Worm (Caenorhabditis elegans) whole organism, L3 larva: Measurements from ENCODE around the gene dpy-8.
A peak's percentile ranks its signal among the peaks of the same experiment; 100 is the strongest.

Source experiments
- R02D3.7 ChIP-seq: fragments of 150-350 bp; optimal IDR thresholded peaks from 2 replicates; lab custom pipeline; 2014; ENCODE audit warnings: missing biosample characterization, missing genetic modification characterization
- ZK546.5 ChIP-seq: sonication (generic microtip); optimal IDR thresholded peaks from 2 replicates; lab custom pipeline; 2017; ENCODE audit warnings: missing biosample characterization, missing genetic modification characterization
- aly-2 ChIP-seq: fragments of 150-350 bp; optimal IDR thresholded peaks from 2 replicates; lab custom pipeline; 2014; ENCODE audit warnings: missing biosample characterization, missing genetic modification characterization
- ceh-16 ChIP-seq: sonication (generic microtip); optimal IDR thresholded peaks from 2 replicates; lab custom pipeline; 2017; ENCODE audit warnings: missing biosample characterization, missing genetic modification characterization
- ceh-28 ChIP-seq: fragments of 150-350 bp; optimal IDR thresholded peaks from 2 replicates; lab custom pipeline; 2014; ENCODE audit warnings: missing biosample characterization, missing genetic modification reagents, missing genetic modification characterization
- ceh-82 ChIP-seq: fragments of 150-350 bp; optimal IDR thresholded peaks from 2 replicates; lab custom pipeline; 2014; ENCODE audit warnings: missing biosample characterization, missing genetic modification characterization
- daf-12 ChIP-seq: fragments of 150-350 bp; optimal IDR thresholded peaks from 2 replicates; lab custom pipeline; 2014; ENCODE audit warnings: missing biosample characterization, missing genetic modification reagents, missing genetic modification characterization
- egl-5 ChIP-seq: fragments of 150-350 bp; optimal IDR thresholded peaks from 2 replicates; lab custom pipeline; 2017; ENCODE audit warnings: missing biosample characterization, missing genetic modification reagents, missing genetic modification characterization, inconsistent platforms
- elt-1 ChIP-seq: fragments of 150-350 bp; optimal IDR thresholded peaks from 2 replicates; lab custom pipeline; 2014; ENCODE audit warnings: missing biosample characterization, missing genetic modification characterization
- elt-2 ChIP-seq: sonication (generic microtip); optimal IDR thresholded peaks from 2 replicates; lab custom pipeline; 2016; ENCODE audit warnings: missing genetic modification reagents, mild to moderate bottlenecking, missing genetic modification characterization, missing compliant biosample characterization
- elt-3 ChIP-seq, 3 experiments: fragments of 150-350 bp in 1 of 3; sonication (generic microtip) in 2 of 3; optimal IDR thresholded peaks; 2 replicates in 2 of 3; 4 replicates in 1 of 3; lab custom pipeline; 2014 to 2017; ENCODE audit warnings: missing biosample characterization in 3 of 3, missing genetic modification characterization in 3 of 3
- eor-1 ChIP-seq, 2 experiments: fragments of 150-350 bp; optimal IDR thresholded peaks; 2 replicates each; lab custom pipeline; 2014 to 2018; ENCODE audit warnings: missing biosample characterization in 2 of 2, missing genetic modification characterization in 2 of 2
- fkh-10 ChIP-seq: sonication (generic microtip); optimal IDR thresholded peaks from 2 replicates; lab custom pipeline; 2017; ENCODE audit warnings: missing biosample characterization, missing genetic modification reagents, missing genetic modification characterization
- lin-15B ChIP-seq: fragments of 150-350 bp; optimal IDR thresholded peaks from 2 replicates; lab custom pipeline; 2014; ENCODE audit warnings: missing biosample characterization, missing genetic modification characterization
- lsy-12 ChIP-seq: sonication (generic microtip); optimal IDR thresholded peaks from 2 replicates; lab custom pipeline; 2016; ENCODE audit warnings: mild to moderate bottlenecking, missing genetic modification characterization, missing compliant biosample characterization
- mml-1 ChIP-seq: fragments of 150-350 bp; sonication (generic microtip); optimal IDR thresholded peaks from 3 replicates; lab custom pipeline; 2014; ENCODE audit warnings: missing biosample characterization, missing genetic modification characterization
- nhr-23 ChIP-seq: fragments of 150-350 bp; optimal IDR thresholded peaks from 2 replicates; lab custom pipeline; 2014; ENCODE audit warnings: missing biosample characterization, missing genetic modification reagents, missing genetic modification characterization
- nhr-237 ChIP-seq: fragments of 150-350 bp; optimal IDR thresholded peaks from 2 replicates; lab custom pipeline; 2014; ENCODE audit warnings: missing biosample characterization, missing genetic modification characterization
- nhr-25 ChIP-seq: sonication (generic microtip); optimal IDR thresholded peaks from 2 replicates; lab custom pipeline; 2017; ENCODE audit warnings: missing biosample characterization, missing genetic modification characterization
- nhr-28 ChIP-seq: fragments of 150-350 bp; optimal IDR thresholded peaks from 2 replicates; lab custom pipeline; 2014; ENCODE audit warnings: missing biosample characterization, missing genetic modification characterization
- nhr-67 ChIP-seq: fragments of 150-350 bp; optimal IDR thresholded peaks from 2 replicates; lab custom pipeline; 2014; ENCODE audit warnings: missing biosample characterization, missing genetic modification characterization
- nhr-76 ChIP-seq: fragments of 150-350 bp; sonication (generic microtip); optimal IDR thresholded peaks from 5 replicates; lab custom pipeline; 2014; ENCODE audit warnings: missing biosample characterization, missing genetic modification characterization
- pha-4 ChIP-seq: fragments of 150-350 bp; optimal IDR thresholded peaks from 2 replicates; lab custom pipeline; 2014; ENCODE audit warnings: missing biosample characterization, missing genetic modification reagents, missing genetic modification characterization
- pqm-1 ChIP-seq: fragments of 150-350 bp; optimal IDR thresholded peaks from 2 replicates; lab custom pipeline; 2017; ENCODE audit warnings: missing biosample characterization, missing genetic modification characterization, inconsistent platforms
- sea-2 ChIP-seq: fragments of 150-350 bp; sonication (generic microtip); optimal IDR thresholded peaks from 4 replicates; lab custom pipeline; 2014; ENCODE audit warnings: missing biosample characterization, missing genetic modification reagents, missing genetic modification characterization
- skn-1 ChIP-seq: fragments of 150-350 bp; optimal IDR thresholded peaks from 2 replicates; lab custom pipeline; 2014; ENCODE audit warnings: missing biosample characterization, missing genetic modification characterization
- tbx-2 ChIP-seq: sonication (generic microtip); optimal IDR thresholded peaks from 2 replicates; lab custom pipeline; 2016; ENCODE audit warnings: mild to moderate bottlenecking, missing genetic modification characterization, missing compliant biosample characterization
- unc-62 ChIP-seq: fragments of 150-350 bp; sonication (generic microtip); optimal IDR thresholded peaks from 4 replicates; lab custom pipeline; 2014; ENCODE audit warnings: missing biosample characterization, missing genetic modification reagents, missing genetic modification characterization
- zag-1 ChIP-seq: fragments of 150-350 bp; optimal IDR thresholded peaks from 2 replicates; lab custom pipeline; 2014; ENCODE audit warnings: missing biosample characterization, missing genetic modification characterization
- ztf-4 ChIP-seq: fragments of 150-350 bp; optimal IDR thresholded peaks from 2 replicates; lab custom pipeline; 2014; ENCODE audit warnings: missing biosample characterization, missing genetic modification characterization

dpy-8 gene

ce11 chrX:5133980-5134379 lies 16.3 kb downstream of the dpy-8 start, which contains the start of gene tbc-7:
Gene tbc-7, plus strand, starts transcription at chrX:5134280.
- TF ChIP-seq pha-4 (tag; lab: Kevin White, UChicago) (no peak), nhr-67 (tag; lab: Kevin White, UChicago) (no peak), nhr-28 (tag; lab: Kevin White, UChicago) (no peak), unc-62 (GFP tag; lab: Kevin White, UChicago) (no peak), daf-12 (tag; lab: Kevin White, UChicago) (no peak), ceh-82 (tag; lab: Kevin White, UChicago) (no peak), tbx-2 (tag; lab: Kevin White, UChicago) (no peak), aly-2 (tag; lab: Kevin White, UChicago) (no peak), ceh-28 (tag; lab: Kevin White, UChicago) (no peak)

DNA sequence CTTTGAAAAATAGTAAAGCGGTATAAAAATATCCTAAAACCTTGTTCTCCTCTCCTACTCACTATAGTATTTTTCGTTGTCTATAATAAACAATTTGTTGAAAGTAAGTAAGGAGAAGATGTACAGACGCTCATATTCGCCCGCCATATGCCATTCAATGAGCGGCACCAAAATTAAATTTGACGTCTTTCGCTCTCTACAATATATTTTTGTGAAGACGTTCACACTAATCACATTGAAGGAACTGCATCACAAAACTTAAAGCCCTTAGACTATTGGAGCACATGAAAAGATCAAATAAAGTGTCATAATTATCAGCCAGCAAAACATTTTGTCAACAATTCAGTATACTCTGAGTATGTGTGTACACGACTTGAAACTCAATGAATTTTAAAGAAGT lies 18.5 kb downstream of the dpy-8 start:
- TF ChIP-seq skn-1 (tag; lab: Kevin White, UChicago), result no peak
- no peak for TF ChIP-seq nhr-25 (tag; lab: Kevin White, UChicago)
- no peak for TF ChIP-seq lin-15B (tag; lab: Kevin White, UChicago)
- no peak for TF ChIP-seq fkh-10 (GFP tag; lab: Kevin White, UChicago)
- no peak for TF ChIP-seq nhr-237 (tag; lab: Kevin White, UChicago)
- no peak for TF ChIP-seq egl-5 (tag; lab: Kevin White, UChicago)
- TF ChIP-seq elt-2 (tag; lab: Kevin White, UChicago), result no peak
- no peak for TF ChIP-seq lsy-12 (tag; lab: Kevin White, UChicago)
- no peak for TF ChIP-seq nhr-28 (tag; lab: Kevin White, UChicago)

DNA sequence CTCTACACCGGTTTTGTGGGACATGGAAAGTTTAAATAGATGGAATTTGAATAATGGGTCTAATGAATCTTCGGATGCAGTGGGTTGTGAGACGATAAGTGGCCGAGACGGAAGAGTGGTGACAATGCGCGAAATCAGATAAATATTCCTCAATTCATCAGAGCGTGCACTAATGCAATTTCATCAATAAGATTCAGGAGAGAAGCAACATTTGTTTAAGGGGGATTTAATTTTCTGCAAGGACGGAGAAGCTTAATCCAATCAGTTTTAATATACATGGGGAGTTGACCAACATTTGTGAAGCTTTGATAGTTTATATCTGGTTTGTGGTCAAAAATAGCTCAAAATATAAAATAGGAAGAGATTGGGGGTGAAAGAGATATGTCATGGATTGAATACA lies 20.8 kb downstream of the dpy-8 start:
- TF ChIP-seq skn-1 (tag; lab: Kevin White, UChicago), result no peak
- TF ChIP-seq ZK546.5, result no peak
- no peak for TF ChIP-seq mml-1 (tag; lab: Kevin White, UChicago)
- no peak for TF ChIP-seq elt-1
- no peak for TF ChIP-seq elt-2 (tag; lab: Kevin White, UChicago)
- TF ChIP-seq unc-62 (GFP tag; lab: Kevin White, UChicago), result no peak
- no peak for TF ChIP-seq zag-1

- peak; percentile 31 for TF ChIP-seq nhr-25 (tag; lab: Kevin White, UChicago)
- TF ChIP-seq nhr-76 (tag; lab: Kevin White, UChicago), result no peak
These were observed 26.0 kb downstream of the dpy-8 start for ce11 chrX:5124288-5124687.

DNA sequence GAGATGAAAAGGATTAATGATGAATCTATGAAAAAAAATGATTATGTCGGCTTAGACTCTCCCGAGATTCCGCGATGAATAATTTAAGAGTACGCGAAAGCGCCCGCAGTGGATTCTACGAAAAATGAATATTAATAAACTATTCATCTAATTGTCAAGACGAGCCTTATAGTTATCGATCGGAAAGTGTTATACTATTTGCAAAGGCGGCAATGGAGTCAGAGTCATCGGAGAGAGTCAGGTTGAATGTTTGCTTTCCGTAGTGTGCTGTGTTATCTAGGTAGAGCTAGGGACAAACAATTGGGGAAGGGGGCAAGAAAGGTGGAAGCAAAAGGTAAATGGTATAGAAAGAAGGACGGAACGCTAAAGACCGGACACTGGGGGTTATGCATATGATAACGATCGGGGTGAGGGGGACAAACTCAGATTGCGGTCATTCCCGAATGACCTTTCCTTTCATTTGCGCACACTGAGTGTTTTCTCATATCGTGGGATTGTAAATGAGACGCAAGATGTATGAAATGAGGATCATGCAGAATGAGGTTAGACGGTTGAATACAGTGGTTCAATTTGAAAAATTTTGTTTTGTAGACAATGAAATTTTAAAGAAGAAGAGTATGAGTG lies 27.4 kb downstream of the dpy-8 start:
- TF ChIP-seq elt-2 (tag; lab: Kevin White, UChicago) (peak; percentile 22), pha-4 (tag; lab: Kevin White, UChicago) (peak; percentile 85), pqm-1 (tag; lab: Kevin White, UChicago) (peak; percentile 30), nhr-25 (tag; lab: Kevin White, UChicago) (peak; percentile 26), nhr-23 (tag; lab: Kevin White, UChicago) (peak; percentile 18), lsy-12 (tag; lab: Kevin White, UChicago) (no peak)

DNA sequence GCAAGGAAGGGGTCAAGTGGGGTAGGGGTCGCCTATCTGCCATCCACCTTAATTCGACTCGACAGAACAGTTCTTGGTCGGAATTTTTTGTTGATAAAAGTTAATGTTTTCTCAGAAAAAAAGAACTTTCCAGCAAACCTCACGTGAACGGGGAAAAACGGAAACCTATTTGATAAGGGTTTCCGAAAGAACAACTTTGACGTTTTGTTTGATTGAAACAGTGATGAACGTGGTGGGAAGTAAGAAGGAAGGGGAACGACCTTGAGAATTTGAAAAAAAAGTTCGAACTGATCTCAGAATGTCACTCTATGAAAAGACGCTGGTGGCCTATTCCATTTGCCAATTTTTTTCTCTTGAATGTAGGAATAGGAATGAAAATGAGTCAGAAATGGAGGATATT lies 27.9 kb downstream of the dpy-8 start:
- TF ChIP-seq daf-12 (tag; lab: Kevin White, UChicago) (no peak), lin-15B (tag; lab: Kevin White, UChicago) (no peak), nhr-23 (tag; lab: Kevin White, UChicago) (peak; percentile 9), ztf-4 (no peak), zag-1 (no peak), eor-1 (tag; optimal IDR thresholded peaks at IDR 0.05; lab: Kevin White, UChicago) (no peak), tbx-2 (tag; lab: Kevin White, UChicago) (no peak), sea-2 (GFP tag; lab: Kevin White, UChicago) (no peak), R02D3.7 (tag; lab: Kevin White, UChicago) (no peak), elt-3 (tag; optimal IDR thresholded peaks at IDR 0.05; lab: Kevin White, UChicago) (no peak), elt-2 (tag; lab: Kevin White, UChicago) (peak; percentile 36), ceh-16 (no peak), ZK546.5 (no peak), nhr-25 (tag; lab: Kevin White, UChicago) (no peak)
- TF ChIP-seq, all 47 proteins: peak for 2
